Worm (Caenorhabditis elegans) whole organism, young adult: ENCODE results near the gene C10C6.13.

Source experiments
- B0019.2 ChIP-seq: fragments of 200-800 bp; sonication (Bioruptor generic); conservative IDR thresholded peaks from 2 replicates; pipeline ENCODE4 v1.3.6; 2022; ENCODE audit warnings: missing genetic modification reagents, missing genetic modification characterization, missing compliant biosample characterization
- B0336.3 ChIP-seq: fragments of 200-800 bp; sonication (Bioruptor generic); IDR thresholded peaks from 2 replicates; pipeline ENCODE4 v1.3.6; 2022; ENCODE audit warnings: missing genetic modification characterization, missing compliant biosample characterization
- F22D6.2 ChIP-seq: sonication (generic microtip); optimal IDR thresholded peaks from 2 replicates; lab custom pipeline; 2016; ENCODE audit warnings: mild to moderate bottlenecking, missing genetic modification characterization, missing compliant biosample characterization
- F23B12.7 ChIP-seq: sonication (generic microtip); optimal IDR thresholded peaks from 2 replicates; lab custom pipeline; 2017; ENCODE audit warnings: missing genetic modification characterization, mild to moderate bottlenecking, missing compliant biosample characterization, antibody characterized with exemption, moderate library complexity; ENCODE audit not compliant: insufficient read depth
- F37B4.10 ChIP-seq: fragments of 200-800 bp; sonication (Bioruptor generic); IDR thresholded peaks from 2 replicates; pipeline ENCODE4 v1.3.6; 2022; ENCODE audit warnings: missing genetic modification characterization, missing compliant biosample characterization
- F52B5.7 ChIP-seq: sonication (generic microtip); optimal IDR thresholded peaks from 2 replicates; lab custom pipeline; 2016; ENCODE audit warnings: mild to moderate bottlenecking, missing genetic modification characterization, missing compliant biosample characterization
- T07F8.4 ChIP-seq: sonication (generic microtip); optimal IDR thresholded peaks from 2 replicates; lab custom pipeline; 2016; ENCODE audit warnings: mild to moderate bottlenecking, missing genetic modification characterization, moderate library complexity, missing compliant biosample characterization
- Y53F4B.3 ChIP-seq: fragments of 200-800 bp; sonication (Bioruptor generic); IDR thresholded peaks from 2 replicates; pipeline ENCODE4 v1.3.6; 2022; ENCODE audit warnings: missing genetic modification reagents, missing genetic modification characterization, missing compliant biosample characterization
- Y56A3A.18 ChIP-seq: fragments of 200-800 bp; sonication (Bioruptor generic); IDR thresholded peaks from 2 replicates; pipeline ENCODE4 v1.3.6; 2022; ENCODE audit warnings: missing genetic modification reagents, missing genetic modification characterization, missing compliant biosample characterization
- Y67H2A.10 ChIP-seq: fragments of 200-800 bp; sonication (Bioruptor generic); conservative IDR thresholded peaks from 2 replicates; pipeline ENCODE4 v1.3.6; 2022; ENCODE audit warnings: missing genetic modification reagents, missing genetic modification characterization, missing compliant biosample characterization
- Y79H2A.3 ChIP-seq: fragments of 200-800 bp; sonication (Bioruptor generic); conservative IDR thresholded peaks from 2 replicates; pipeline ENCODE4 v1.3.6; 2022; ENCODE audit warnings: missing genetic modification reagents, missing genetic modification characterization, missing compliant biosample characterization
- ama-1 ChIP-seq, 3 experiments: fragments of 150-350 bp in 1 of 3; sonication (generic microtip) in 2 of 3; optimal IDR thresholded peaks; 2 replicates each; lab custom pipeline; 2014 to 2018; ENCODE audit warnings: missing biosample characterization in 2 of 3, missing genetic modification characterization in 2 of 3, missing genetic modification reagents in 2 of 3
- atf-7 ChIP-seq: sonication (generic microtip); optimal IDR thresholded peaks from 2 replicates; lab custom pipeline; 2017; ENCODE audit warnings: mild to moderate bottlenecking, missing genetic modification characterization, missing compliant biosample characterization
- athp-1 ChIP-seq: sonication (generic microtip); optimal IDR thresholded peaks from 2 replicates; lab custom pipeline; 2017; ENCODE audit warnings: mild to moderate bottlenecking, missing genetic modification characterization, missing compliant biosample characterization
- attf-3 ChIP-seq: fragments of 200-800 bp; sonication (Bioruptor generic); conservative IDR thresholded peaks from 2 replicates; pipeline ENCODE4 v1.3.6; 2022; ENCODE audit warnings: missing genetic modification reagents, missing genetic modification characterization, missing compliant biosample characterization
- attf-6 ChIP-seq: fragments of 200-800 bp; sonication (Bioruptor generic); IDR thresholded peaks from 2 replicates; pipeline ENCODE4 v1.3.6; 2022; ENCODE audit warnings: missing genetic modification reagents, missing genetic modification characterization, missing compliant biosample characterization
- bed-1 ChIP-seq: fragments of 200-800 bp; sonication (Bioruptor generic); IDR thresholded peaks from 2 replicates; pipeline ENCODE4 v1.3.6; 2022; ENCODE audit warnings: missing genetic modification reagents, missing genetic modification characterization, missing compliant biosample characterization
- ccch-3 ChIP-seq: fragments of 200-800 bp; sonication (Bioruptor generic); optimal IDR thresholded peaks from 2 replicates; lab custom pipeline; 2018; ENCODE audit warnings: mild to moderate bottlenecking, missing genetic modification characterization, missing compliant biosample characterization
- ceh-100 ChIP-seq: fragments of 200-800 bp; sonication (Bioruptor generic); IDR thresholded peaks from 2 replicates; pipeline ENCODE4 v1.3.6; 2022; ENCODE audit warnings: missing genetic modification reagents, missing genetic modification characterization, missing compliant biosample characterization
- die-1 ChIP-seq: sonication (generic microtip); optimal IDR thresholded peaks from 2 replicates; lab custom pipeline; 2016; ENCODE audit warnings: missing genotype, mild to moderate bottlenecking, missing genetic modification characterization, missing compliant biosample characterization
- dpl-1 ChIP-seq: fragments of 150-350 bp; optimal IDR thresholded peaks from 2 replicates; lab custom pipeline; 2014; ENCODE audit warnings: missing biosample characterization, missing genetic modification reagents, missing genetic modification characterization
- egrh-3 ChIP-seq: fragments of 200-800 bp; sonication (Bioruptor generic); IDR thresholded peaks from 2 replicates; pipeline ENCODE4 v1.3.6; 2022; ENCODE audit warnings: missing genetic modification reagents, missing genetic modification characterization, missing compliant biosample characterization
- ets-4 ChIP-seq: fragments of 200-800 bp; sonication (Bioruptor generic); optimal IDR thresholded peaks from 2 replicates; lab custom pipeline; 2018; ENCODE audit warnings: mild to moderate bottlenecking, missing genetic modification characterization, missing compliant biosample characterization
- fkh-3 ChIP-seq: sonication (generic microtip); optimal IDR thresholded peaks from 2 replicates; lab custom pipeline; 2016; ENCODE audit warnings: mild to moderate bottlenecking, missing genetic modification characterization, missing compliant biosample characterization
- gei-17 ChIP-seq: fragments of 200-800 bp; sonication (Bioruptor generic); optimal IDR thresholded peaks from 2 replicates; lab custom pipeline; 2018; ENCODE audit warnings: mild to moderate bottlenecking, missing genetic modification characterization, missing compliant biosample characterization
- hlh-12 ChIP-seq: sonication (generic microtip); optimal IDR thresholded peaks from 2 replicates; lab custom pipeline; 2016; ENCODE audit warnings: missing genetic modification characterization, missing compliant biosample characterization
- lin-26 ChIP-seq: fragments of 200-800 bp; sonication (Bioruptor generic); IDR thresholded peaks from 2 replicates; pipeline ENCODE4 v1.3.6; 2022; ENCODE audit warnings: missing genetic modification reagents, missing genetic modification characterization, missing compliant biosample characterization
- lin-54 ChIP-seq: fragments of 200-800 bp; sonication (Bioruptor generic); optimal IDR thresholded peaks from 2 replicates; lab custom pipeline; 2018; ENCODE audit warnings: mild to moderate bottlenecking, missing genetic modification characterization, missing compliant biosample characterization
- lsl-1 ChIP-seq: fragments of 200-800 bp; sonication (Bioruptor generic); optimal IDR thresholded peaks from 2 replicates; lab custom pipeline; 2018; ENCODE audit warnings: mild to moderate bottlenecking, missing genetic modification characterization, moderate library complexity, missing compliant biosample characterization
- lsy-27 ChIP-seq: sonication (generic microtip); optimal IDR thresholded peaks from 2 replicates; lab custom pipeline; 2017; ENCODE audit warnings: missing genetic modification characterization, mild to moderate bottlenecking, missing compliant biosample characterization, antibody characterized with exemption, missing genotype, borderline replicate concordance; ENCODE audit not compliant: insufficient read depth
- madf-10 ChIP-seq: sonication (generic microtip); optimal IDR thresholded peaks from 2 replicates; lab custom pipeline; 2016; ENCODE audit warnings: mild to moderate bottlenecking, missing genetic modification characterization, missing compliant biosample characterization
- madf-3 ChIP-seq: fragments of 200-800 bp; sonication (Bioruptor generic); IDR thresholded peaks from 2 replicates; pipeline ENCODE4 v1.3.6; 2022; ENCODE audit warnings: missing genetic modification reagents, missing genetic modification characterization, missing compliant biosample characterization
- mes-4 ChIP-seq: sonication (generic microtip); optimal IDR thresholded peaks from 2 replicates; lab custom pipeline; 2016; ENCODE audit warnings: missing genotype, missing genetic modification characterization, missing compliant biosample characterization
- nfya-1 ChIP-seq: sonication (generic microtip); optimal IDR thresholded peaks from 2 replicates; lab custom pipeline; 2017; ENCODE audit warnings: antibody characterized with exemption, missing compliant biosample characterization, missing genetic modification characterization, borderline replicate concordance; ENCODE audit not compliant: insufficient read depth
- nfyb-1 ChIP-seq: fragments of 200-800 bp; sonication (Bioruptor generic); IDR thresholded peaks from 2 replicates; pipeline ENCODE4 v1.3.6; 2022; ENCODE audit warnings: missing genetic modification reagents, missing genetic modification characterization, missing compliant biosample characterization
- nhr-27 ChIP-seq: fragments of 200-800 bp; sonication (Bioruptor generic); optimal IDR thresholded peaks from 2 replicates; lab custom pipeline; 2018; ENCODE audit warnings: mild to moderate bottlenecking, missing genetic modification characterization, moderate library complexity, missing compliant biosample characterization
- nhr-80 ChIP-seq: sonication (generic microtip); optimal IDR thresholded peaks from 2 replicates; lab custom pipeline; 2016; ENCODE audit warnings: missing genetic modification characterization, missing compliant biosample characterization
- nhr-90 ChIP-seq: sonication (generic microtip); optimal IDR thresholded peaks from 2 replicates; lab custom pipeline; 2016; ENCODE audit warnings: missing genotype, mild to moderate bottlenecking, missing genetic modification characterization, missing compliant biosample characterization
- rpc-1 ChIP-seq, 2 experiments: fragments of 150-350 bp in 1 of 2; sonication (generic microtip) in 1 of 2; optimal IDR thresholded peaks; 2 replicates each; lab custom pipeline; 2014 to 2018; ENCODE audit warnings: missing biosample characterization in 1 of 2, missing genetic modification characterization in 1 of 2, missing genetic modification reagents in 1 of 2, missing genotype in 1 of 2
- snpc-1.3 ChIP-seq: sonication (generic microtip); optimal IDR thresholded peaks from 2 replicates; lab custom pipeline; 2017; ENCODE audit warnings: missing genetic modification characterization, mild to moderate bottlenecking, missing compliant biosample characterization, antibody characterized with exemption, moderate library complexity, missing genotype, missing genetic modification reagents; ENCODE audit not compliant: insufficient read depth
- snpc-4 ChIP-seq, 5 experiments: fragments of 150-350 bp in 1 of 5; sonication (generic microtip) in 4 of 5; optimal IDR thresholded peaks; 2 replicates each; lab custom pipeline; 2014 to 2018; ENCODE audit warnings: missing genetic modification characterization in 5 of 5, missing biosample characterization in 3 of 5, antibody characterized with exemption in 2 of 5, mild to moderate bottlenecking in 2 of 5, missing compliant biosample characterization in 2 of 5, missing genotype in 2 of 5, moderate library complexity in 2 of 5, missing genetic modification reagents in 1 of 5
- somi-1 ChIP-seq: fragments of 200-800 bp; sonication (Bioruptor generic); optimal IDR thresholded peaks from 2 replicates; lab custom pipeline; 2018; ENCODE audit warnings: mild to moderate bottlenecking, missing genetic modification characterization, missing compliant biosample characterization
- sptf-2 ChIP-seq: fragments of 200-800 bp; sonication (Bioruptor generic); optimal IDR thresholded peaks from 2 replicates; lab custom pipeline; 2018; ENCODE audit warnings: mild to moderate bottlenecking, missing genetic modification characterization, missing compliant biosample characterization
- tbp1 ChIP-seq: fragments of 200-800 bp; sonication (Bioruptor generic); optimal IDR thresholded peaks from 2 replicates; lab custom pipeline; 2018; ENCODE audit warnings: mild to moderate bottlenecking, missing genetic modification characterization, missing compliant biosample characterization
- tlf-1 ChIP-seq: fragments of 200-800 bp; sonication (Bioruptor generic); optimal IDR thresholded peaks from 2 replicates; lab custom pipeline; 2018; ENCODE audit warnings: mild to moderate bottlenecking, missing genetic modification characterization, missing compliant biosample characterization
- ztf-18 ChIP-seq: sonication (generic microtip); optimal IDR thresholded peaks from 2 replicates; lab custom pipeline; 2016; ENCODE audit warnings: missing genotype, mild to moderate bottlenecking, missing genetic modification characterization, missing compliant biosample characterization
- ztf-25 ChIP-seq: fragments of 200-800 bp; sonication (Bioruptor generic); IDR thresholded peaks from 2 replicates; pipeline ENCODE4 v1.3.6; 2022; ENCODE audit warnings: missing genetic modification reagents, missing genetic modification characterization, missing compliant biosample characterization
- ztf-28 ChIP-seq: fragments of 200-800 bp; sonication (Bioruptor generic); IDR thresholded peaks from 2 replicates; pipeline ENCODE4 v1.3.6; 2022; ENCODE audit warnings: missing genetic modification reagents, missing genetic modification characterization, missing compliant biosample characterization

The C10C6.13 gene

DNA sequence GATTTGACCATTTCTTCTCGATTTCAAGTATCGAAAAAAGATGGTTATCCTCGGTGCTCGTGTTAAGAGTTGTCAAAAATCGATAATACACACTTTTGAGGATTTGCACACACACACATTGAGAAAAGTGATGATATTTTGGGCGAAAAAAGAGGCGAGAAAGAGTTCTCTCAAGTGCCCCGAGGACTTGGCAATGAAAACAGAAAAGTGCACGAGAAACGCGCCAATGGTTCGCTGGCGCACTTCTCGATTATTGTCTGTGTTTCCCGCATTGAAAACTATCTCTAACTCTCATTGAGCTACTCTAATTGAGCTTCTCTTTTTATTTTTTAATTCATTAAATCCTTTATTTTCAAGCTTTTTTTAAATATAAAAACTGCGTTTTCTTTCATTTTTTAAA, 35.8 kb downstream of the C10C6.13 start (continued):
- TF ChIP-seq rpc-1 (optimal IDR thresholded peaks at IDR 0.05; lab: Kevin White, UChicago) (no peak), rpc-1 (tag; optimal IDR thresholded peaks at IDR 0.05; lab: Kevin White, UChicago) (no peak), B0019.2 (GFP tag; lab: Robert Waterston, UW) (0 out of 2 replicates have a peak, but pooled peaks have one; percentile 35), sptf-2 (GFP tag; lab: Kevin White, UChicago) (no peak), athp-1 (tag; lab: Kevin White, UChicago) (no peak), die-1 (tag; lab: Kevin White, UChicago) (no peak), lin-26 (GFP tag; lab: Robert Waterston, UW) (no peak), madf-10 (tag; lab: Kevin White, UChicago) (no peak), tlf-1 (GFP tag; lab: Kevin White, UChicago) (no peak), lsy-27 (tag; lab: Kevin White, UChicago) (no peak), nhr-90 (no peak), lin-54 (GFP tag; lab: Kevin White, UChicago) (peak; percentile 43), ccch-3 (GFP tag; lab: Kevin White, UChicago) (no peak), ztf-28 (GFP tag; lab: Robert Waterston, UW) (no peak), Y79H2A.3 (GFP tag; lab: Robert Waterston, UW) (no peak), Y56A3A.18 (GFP tag; lab: Robert Waterston, UW) (no peak), somi-1 (no peak), snpc-4 (GFP tag; optimal IDR thresholded peaks at IDR 0.05; lab: Kevin White, UChicago) (peak; percentile 4), snpc-4 (tag; optimal IDR thresholded peaks at IDR 0.05; lab: Kevin White, UChicago) (peak in 1 of 4 experiments; percentile 7), F23B12.7 (tag; lab: Kevin White, UChicago) (no peak), Y67H2A.10 (no peak), F22D6.2 (tag; lab: Kevin White, UChicago) (no peak), gei-17 (GFP tag; lab: Kevin White, UChicago) (no peak), F52B5.7 (tag; lab: Kevin White, UChicago) (no peak), nhr-80 (tag; lab: Kevin White, UChicago) (no peak), B0336.3 (GFP tag; lab: Robert Waterston, UW) (no peak), ama-1 (optimal IDR thresholded peaks at IDR 0.05; lab: Kevin White, UChicago) (no peak), ama-1 (GFP tag; optimal IDR thresholded peaks at IDR 0.05; lab: Kevin White, UChicago) (no peak), snpc-1.3 (no peak), T07F8.4 (tag; lab: Kevin White, UChicago) (no peak), atf-7 (tag; lab: Kevin White, UChicago) (no peak), mes-4 (tag; lab: Kevin White, UChicago) (no peak), lsl-1 (GFP tag; lab: Kevin White, UChicago) (peak; percentile 21), ztf-25 (GFP tag; lab: Robert Waterston, UW) (no peak), attf-3 (GFP tag; lab: Robert Waterston, UW) (no peak), ceh-100 (no peak), ets-4 (GFP tag; lab: Kevin White, UChicago) (no peak), ztf-18 (tag; lab: Kevin White, UChicago) (peak; percentile 93), egrh-3 (GFP tag; lab: Robert Waterston, UW) (no peak), nfyb-1 (GFP tag; lab: Robert Waterston, UW) (no peak), dpl-1 (GFP tag; lab: Kevin White, UChicago) (peak; percentile 32), bed-1 (no peak), nfya-1 (tag; lab: Kevin White, UChicago) (no peak), Y53F4B.3 (GFP tag; lab: Robert Waterston, UW) (no peak), F37B4.10 (GFP tag; lab: Robert Waterston, UW) (no peak), nhr-27 (tag; lab: Kevin White, UChicago) (no peak), hlh-12 (tag; lab: Kevin White, UChicago) (no peak), tbp1 (GFP tag; lab: Kevin White, UChicago) (no peak), attf-6 (GFP tag; lab: Robert Waterston, UW) (no peak), fkh-3 (tag; lab: Kevin White, UChicago) (no peak), madf-3 (no peak)
